Worm (Caenorhabditis elegans) whole organism, late embryonic: ENCODE measurements around the gene spe-18.

Experiments used
- C38D4.7 ChIP-seq: fragments of 200-800 bp; sonication (Bioruptor generic); optimal IDR thresholded peaks from 2 replicates; lab custom pipeline; 2018; ENCODE audit warnings: mild to moderate bottlenecking, missing genetic modification characterization, moderate library complexity, missing compliant biosample characterization
- F13H6.1 ChIP-seq: sonication (generic microtip); optimal IDR thresholded peaks from 2 replicates; lab custom pipeline; 2016; ENCODE audit warnings: missing genetic modification characterization, missing compliant biosample characterization
- Y22D7AL.16 ChIP-seq: sonication (generic microtip); optimal IDR thresholded peaks from 2 replicates; lab custom pipeline; 2016; ENCODE audit warnings: missing genetic modification characterization, missing compliant biosample characterization
- ceh-18 ChIP-seq: sonication (generic microtip); optimal IDR thresholded peaks from 2 replicates; lab custom pipeline; 2016; ENCODE audit warnings: missing genetic modification characterization, missing compliant biosample characterization
- ceh-19 ChIP-seq: fragments of 200-800 bp; sonication (Bioruptor generic); optimal IDR thresholded peaks from 2 replicates; lab custom pipeline; 2018; ENCODE audit warnings: mild to moderate bottlenecking, missing genetic modification characterization, missing compliant biosample characterization
- ceh-22 ChIP-seq: sonication (generic microtip); optimal IDR thresholded peaks from 2 replicates; lab custom pipeline; 2017; ENCODE audit warnings: missing biosample characterization, missing genetic modification characterization
- ceh-24 ChIP-seq: sonication (generic microtip); optimal IDR thresholded peaks from 2 replicates; lab custom pipeline; 2016; ENCODE audit warnings: mild to moderate bottlenecking, missing genetic modification characterization, missing compliant biosample characterization
- ceh-30 ChIP-seq: fragments of 150-350 bp; optimal IDR thresholded peaks from 2 replicates; lab custom pipeline; 2014; ENCODE audit warnings: missing biosample characterization, missing genetic modification characterization
- ceh-31 ChIP-seq: sonication (generic microtip); optimal IDR thresholded peaks from 2 replicates; lab custom pipeline; 2016; ENCODE audit warnings: missing genetic modification characterization, missing compliant biosample characterization
- ceh-45 ChIP-seq: fragments of 200-800 bp; sonication (Bioruptor generic); IDR thresholded peaks from 2 replicates; pipeline ENCODE4 v1.3.6; 2022; ENCODE audit warnings: missing genetic modification reagents, missing genetic modification characterization, missing compliant biosample characterization
- ceh-48 ChIP-seq: sonication (generic microtip); optimal IDR thresholded peaks from 2 replicates; lab custom pipeline; 2016; ENCODE audit warnings: missing genetic modification characterization, inconsistent platforms, missing compliant biosample characterization
- ceh-6 ChIP-seq: fragments of 200-800 bp; sonication (Bioruptor generic); optimal IDR thresholded peaks from 2 replicates; lab custom pipeline; 2018; ENCODE audit warnings: mild to moderate bottlenecking, missing genetic modification characterization, missing compliant biosample characterization
- dmd-4 ChIP-seq: sonication (generic microtip); optimal IDR thresholded peaks from 2 replicates; lab custom pipeline; 2016; ENCODE audit warnings: borderline replicate concordance, missing genetic modification characterization, missing compliant biosample characterization
- elt-2 ChIP-seq: sonication (generic microtip); optimal IDR thresholded peaks from 2 replicates; lab custom pipeline; 2016; ENCODE audit warnings: missing genetic modification reagents, missing genetic modification characterization, missing compliant biosample characterization
- elt-4 ChIP-seq: sonication (generic microtip); optimal IDR thresholded peaks from 2 replicates; lab custom pipeline; 2016; ENCODE audit warnings: missing genetic modification characterization, missing compliant biosample characterization
- ets-4 ChIP-seq: sonication (generic microtip); optimal IDR thresholded peaks from 2 replicates; lab custom pipeline; 2016; ENCODE audit warnings: missing genetic modification characterization, missing compliant biosample characterization
- eyg-1 ChIP-seq: sonication (generic microtip); optimal IDR thresholded peaks from 2 replicates; lab custom pipeline; 2016; ENCODE audit warnings: missing genotype, missing genetic modification characterization, missing compliant biosample characterization
- fkh-6 ChIP-seq: sonication (generic microtip); optimal IDR thresholded peaks from 2 replicates; lab custom pipeline; 2016; ENCODE audit warnings: missing genetic modification characterization, missing compliant biosample characterization
- hlh-15 ChIP-seq: sonication (generic microtip); optimal IDR thresholded peaks from 2 replicates; lab custom pipeline; 2016; ENCODE audit warnings: missing genetic modification characterization, missing compliant biosample characterization
- hlh-30 ChIP-seq: sonication (generic microtip); optimal IDR thresholded peaks from 2 replicates; lab custom pipeline; 2017; ENCODE audit warnings: antibody characterized with exemption, missing genetic modification characterization, missing compliant biosample characterization; ENCODE audit not compliant: insufficient read depth
- hlh-6 ChIP-seq: sonication (generic microtip); optimal IDR thresholded peaks from 2 replicates; lab custom pipeline; 2016; ENCODE audit warnings: missing genotype, missing genetic modification characterization, missing compliant biosample characterization
- hlh-8 ChIP-seq: sonication (generic microtip); optimal IDR thresholded peaks from 2 replicates; lab custom pipeline; 2016; ENCODE audit warnings: missing genotype, missing genetic modification characterization, missing compliant biosample characterization
- lin-11 ChIP-seq: fragments of 200-800 bp; sonication (Bioruptor generic); optimal IDR thresholded peaks from 2 replicates; lab custom pipeline; 2018; ENCODE audit warnings: mild to moderate bottlenecking, missing genetic modification characterization, missing compliant biosample characterization
- madf-2 ChIP-seq: sonication (generic microtip); optimal IDR thresholded peaks from 2 replicates; lab custom pipeline; 2017; ENCODE audit warnings: missing genetic modification characterization, missing compliant biosample characterization
- nfya-1 ChIP-seq: sonication (generic microtip); optimal IDR thresholded peaks from 2 replicates; lab custom pipeline; 2017; ENCODE audit warnings: missing genetic modification characterization, mild to moderate bottlenecking, missing compliant biosample characterization, antibody characterized with exemption, moderate library complexity
- nhr-11 ChIP-seq: fragments of 150-350 bp; optimal IDR thresholded peaks from 2 replicates; lab custom pipeline; 2014; ENCODE audit warnings: missing biosample characterization, missing genetic modification characterization
- nhr-232 ChIP-seq: sonication (generic microtip); optimal IDR thresholded peaks from 2 replicates; lab custom pipeline; 2016; ENCODE audit warnings: missing genetic modification characterization, missing compliant biosample characterization
- npax-4 ChIP-seq: sonication (generic microtip); optimal IDR thresholded peaks from 2 replicates; lab custom pipeline; 2016; ENCODE audit warnings: missing genetic modification characterization, missing compliant biosample characterization
- pag-3 ChIP-seq: sonication (generic microtip); optimal IDR thresholded peaks from 2 replicates; lab custom pipeline; 2016; ENCODE audit warnings: missing compliant biosample characterization, missing genetic modification characterization, borderline replicate concordance
- pax-1 ChIP-seq: fragments of 150-350 bp; optimal IDR thresholded peaks from 2 replicates; lab custom pipeline; 2014; ENCODE audit warnings: missing biosample characterization, missing genetic modification characterization
- pha-2 ChIP-seq: sonication (generic microtip); optimal IDR thresholded peaks from 2 replicates; lab custom pipeline; 2017; ENCODE audit warnings: mild to moderate bottlenecking, missing genetic modification characterization, missing compliant biosample characterization
- pros-1 ChIP-seq: fragments of 150-350 bp; optimal IDR thresholded peaks from 2 replicates; lab custom pipeline; 2014; ENCODE audit warnings: missing biosample characterization, missing genetic modification reagents, missing genetic modification characterization
- ref-2 ChIP-seq: sonication (generic microtip); optimal IDR thresholded peaks from 2 replicates; lab custom pipeline; 2016; ENCODE audit warnings: missing genetic modification characterization, missing compliant biosample characterization
- rnt-1 ChIP-seq: sonication (generic microtip); optimal IDR thresholded peaks from 2 replicates; lab custom pipeline; 2016; ENCODE audit warnings: missing genetic modification characterization, missing compliant biosample characterization
- sdc-2 ChIP-seq: sonication (generic microtip); optimal IDR thresholded peaks from 2 replicates; lab custom pipeline; 2016; ENCODE audit warnings: missing genotype, missing genetic modification characterization, missing compliant biosample characterization
- sox-4 ChIP-seq: sonication (generic microtip); optimal IDR thresholded peaks from 2 replicates; lab custom pipeline; 2017; ENCODE audit warnings: mild to moderate bottlenecking, missing genetic modification characterization, inconsistent platforms, missing compliant biosample characterization
- ttx-3 ChIP-seq: sonication (generic microtip); optimal IDR thresholded peaks from 2 replicates; lab custom pipeline; 2016; ENCODE audit warnings: missing genetic modification reagents, missing genetic modification characterization, missing compliant biosample characterization
- unc-3 ChIP-seq, 2 experiments: fragments of 200-800 bp in 1 of 2; sonication (Bioruptor generic) in 1 of 2; sonication (generic microtip) in 1 of 2; conservative IDR thresholded peaks in 1 of 2; optimal IDR thresholded peaks in 1 of 2; 2 replicates each; pipeline versions ENCODE4 v1.3.6 to Lab custom; 2016 to 2022; ENCODE audit warnings: missing compliant biosample characterization in 2 of 2, missing genetic modification characterization in 2 of 2, missing genetic modification reagents in 1 of 2
- unc-42 ChIP-seq: sonication (generic microtip); optimal IDR thresholded peaks from 2 replicates; lab custom pipeline; 2016; ENCODE audit warnings: missing genotype, missing genetic modification characterization, missing compliant biosample characterization
- unc-55 ChIP-seq: sonication (generic microtip); optimal IDR thresholded peaks from 2 replicates; lab custom pipeline; 2017; ENCODE audit warnings: missing biosample characterization, missing genetic modification reagents, missing genetic modification characterization
- unc-86 ChIP-seq: sonication (generic microtip); optimal IDR thresholded peaks from 2 replicates; lab custom pipeline; 2016; ENCODE audit warnings: missing genetic modification characterization, missing compliant biosample characterization
- ztf-16 ChIP-seq: sonication (generic microtip); optimal IDR thresholded peaks from 2 replicates; lab custom pipeline; 2017; ENCODE audit warnings: missing genetic modification characterization, missing compliant biosample characterization

spe-18 gene

DNA sequence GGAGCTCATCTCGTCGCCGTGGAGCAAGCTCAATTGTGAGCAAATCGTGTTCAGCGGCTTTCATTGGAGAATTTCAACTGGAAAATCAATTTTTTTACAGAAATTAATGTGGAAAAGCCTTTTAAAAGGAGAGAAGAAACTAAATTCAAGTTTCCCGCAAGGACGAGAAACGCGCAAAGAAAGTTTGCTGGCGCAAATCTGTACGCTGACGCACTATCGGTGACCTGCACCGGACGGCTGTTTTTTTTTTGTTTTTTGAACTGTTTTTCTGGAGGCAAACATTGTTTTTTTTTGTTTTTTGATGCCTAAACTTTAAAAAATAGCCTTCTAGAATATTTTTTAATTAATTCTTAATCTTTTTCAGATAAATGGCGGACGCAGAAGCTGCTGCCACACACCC is 3.8 kb upstream of the spe-18 start, which contains the start of the genes hpr-17 and F32A11.1:
Gene hpr-17, minus strand, starts transcription at position 77 of the 400 bp plus-strand sequence.
Gene F32A11.1, plus strand, starts transcription at position 359 of the 400 bp plus-strand sequence.
- peak; percentile 66 for TF ChIP-seq nfya-1 (tag; lab: Kevin White, UChicago)
- no peak for TF ChIP-seq ceh-48
- peak; percentile 13 for TF ChIP-seq ceh-31
- peak; percentile 18 for TF ChIP-seq elt-2
- peak; percentile 19 for TF ChIP-seq unc-55 (GFP tag; lab: Kevin White, UChicago)
- TF ChIP-seq nhr-232 (tag; lab: Kevin White, UChicago) = no peak
- TF ChIP-seq unc-42 = peak; percentile 40
- peak; percentile 26 for TF ChIP-seq ceh-18 (tag; lab: Kevin White, UChicago)
- TF ChIP-seq ref-2 (tag; lab: Kevin White, UChicago) = peak; percentile 40

DNA sequence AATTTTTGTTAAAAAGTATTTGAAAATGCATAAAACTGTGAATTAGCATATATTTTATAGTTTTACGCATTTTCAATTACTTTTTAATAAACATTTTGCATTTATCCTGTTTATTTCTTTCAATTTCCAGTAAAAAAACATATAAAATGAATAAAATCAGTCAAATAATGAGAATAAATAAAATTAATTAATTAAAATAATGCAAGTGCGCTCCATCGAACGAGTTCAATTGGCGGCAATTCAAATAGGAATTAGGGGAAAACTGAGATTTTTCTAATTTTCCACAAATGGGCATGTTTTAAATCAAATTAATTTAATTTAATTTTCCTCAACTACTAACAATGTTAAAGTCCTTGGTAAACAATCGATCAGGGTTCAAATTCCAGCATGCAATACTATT is 2.9 kb upstream of the spe-18 start:
- TF ChIP-seq npax-4 (tag; lab: Kevin White, UChicago) = no peak
- no peak for TF ChIP-seq Y22D7AL.16 (tag; lab: Kevin White, UChicago)
- no peak for TF ChIP-seq ttx-3 (tag; lab: Kevin White, UChicago)
- TF ChIP-seq ceh-24 = no peak
- TF ChIP-seq dmd-4 (tag; lab: Kevin White, UChicago) = no peak
- no peak for TF ChIP-seq hlh-15 (tag; lab: Kevin White, UChicago)
- no peak for TF ChIP-seq unc-42
- no peak for TF ChIP-seq hlh-8 (tag; lab: Kevin White, UChicago)
- TF ChIP-seq ets-4 (tag; lab: Kevin White, UChicago) = no peak
- no peak for TF ChIP-seq ceh-22 (tag; lab: Kevin White, UChicago)
- TF ChIP-seq ceh-6 = no peak
- no peak for TF ChIP-seq pag-3 (tag; lab: Kevin White, UChicago)

DNA sequence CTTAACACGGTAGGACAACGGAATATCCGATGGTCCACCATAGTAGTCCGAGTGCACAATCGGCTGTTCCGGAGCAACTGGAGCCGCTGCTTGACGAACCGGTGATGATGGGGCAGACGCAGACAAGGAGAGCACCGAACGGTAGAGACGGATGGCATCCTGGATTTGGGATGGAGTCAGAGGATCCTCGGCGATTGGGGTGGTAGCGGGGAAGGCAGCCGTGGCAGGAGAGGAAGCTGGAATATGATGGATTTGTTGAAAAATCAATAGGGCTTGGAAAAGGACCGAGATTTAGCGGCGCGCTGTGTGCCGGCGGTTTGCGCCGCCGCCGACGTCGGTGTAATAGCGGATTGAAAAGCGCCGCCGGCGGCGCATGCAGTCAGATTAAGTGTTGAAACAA is 790 bp downstream of the spe-18 start:
- TF ChIP-seq elt-4 (tag; lab: Kevin White, UChicago) (peak; percentile 64), sdc-2 (tag; lab: Kevin White, UChicago) (no peak)

DNA sequence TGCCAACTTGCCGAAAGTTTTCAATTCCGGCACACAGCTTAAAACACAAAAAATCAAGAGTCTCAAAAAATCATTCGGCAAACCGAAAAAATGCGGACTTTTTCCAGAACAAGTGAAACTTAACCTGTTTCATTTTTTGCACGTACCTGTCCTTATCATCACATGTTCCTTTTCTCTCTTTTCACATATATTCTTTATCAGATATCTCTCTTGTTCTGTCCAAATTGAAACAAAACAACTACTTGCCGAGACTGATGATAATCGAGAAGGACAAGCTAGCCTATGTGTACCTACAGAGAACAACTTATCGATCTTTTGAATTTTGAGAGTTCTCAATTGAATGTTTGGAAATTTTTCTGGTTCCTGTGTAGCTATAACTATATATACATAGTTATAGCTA is 3.2 kb downstream of the spe-18 start:
- no peak for TF ChIP-seq ceh-45
- no peak for TF ChIP-seq unc-86 (tag; lab: Kevin White, UChicago)
- no peak for TF ChIP-seq C38D4.7
- no peak for TF ChIP-seq hlh-30 (tag; lab: Kevin White, UChicago)

DNA sequence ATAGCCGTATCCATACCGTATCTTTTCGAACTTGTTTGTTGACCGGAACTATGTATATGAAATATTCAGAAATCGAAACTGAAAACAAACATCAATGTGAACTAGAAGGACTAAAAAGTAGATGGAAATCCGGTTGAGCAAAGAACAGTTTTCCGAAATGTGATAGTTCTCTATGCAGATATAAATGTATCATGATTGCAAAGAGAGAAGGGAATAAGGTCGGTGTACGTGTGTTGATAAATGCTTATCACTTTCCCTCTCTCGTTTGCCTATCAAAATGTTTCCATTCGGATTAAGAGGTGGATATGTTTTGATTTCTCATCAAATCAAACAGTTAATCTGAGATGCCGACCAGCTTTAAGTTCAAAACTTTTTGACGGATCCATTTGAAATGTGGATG is 5.0 kb downstream of the spe-18 start:
- TF ChIP-seq ets-4 (tag; lab: Kevin White, UChicago) (no peak), pha-2 (tag; lab: Kevin White, UChicago) (no peak), lin-11 (tag; lab: Kevin White, UChicago) (no peak), sdc-2 (tag; lab: Kevin White, UChicago) (no peak), nhr-11 (tag; lab: Kevin White, UChicago) (no peak), ztf-16 (tag; lab: Kevin White, UChicago) (no peak), hlh-6 (no peak), nfya-1 (tag; lab: Kevin White, UChicago) (no peak)

DNA sequence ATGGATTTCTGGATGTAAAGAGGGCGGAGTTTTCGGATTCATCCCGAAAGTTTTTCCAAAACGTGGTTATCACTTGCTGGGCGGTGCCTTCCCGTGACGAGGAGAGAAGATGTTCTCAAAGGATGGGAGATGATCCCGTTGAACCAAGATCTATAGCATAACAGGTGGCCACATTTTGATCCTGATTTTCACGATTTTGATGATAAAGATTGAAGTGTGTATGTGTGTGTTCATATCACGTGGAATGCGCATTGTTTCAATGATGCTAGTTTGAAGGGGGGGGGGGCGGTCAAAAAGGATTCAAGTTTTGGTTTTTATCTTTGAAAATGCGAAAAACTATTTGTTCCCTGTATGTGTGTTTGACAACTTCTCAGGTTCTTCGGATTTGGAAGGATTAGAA is 8.0 kb downstream of the spe-18 start, which contains the start of gene mltn-1:
Gene mltn-1, minus strand, starts transcription at position 22 of the 400 bp plus-strand sequence.
- TF ChIP-seq pros-1 (tag; lab: Kevin White, UChicago) (no peak), ceh-30 (tag; lab: Kevin White, UChicago) (no peak), F13H6.1 (tag; lab: Kevin White, UChicago) (no peak), ceh-6 (no peak), pax-1 (tag; lab: Kevin White, UChicago) (no peak), hlh-6 (no peak), ceh-19 (GFP tag; lab: Kevin White, UChicago) (no peak), sox-4 (tag; lab: Kevin White, UChicago) (no peak), fkh-6 (tag; lab: Kevin White, UChicago) (no peak), unc-3 (GFP tag; conservative IDR thresholded peaks at IDR 0.05; lab: Robert Waterston, UW) (no peak), unc-3 (tag; optimal IDR thresholded peaks at IDR 0.05; lab: Kevin White, UChicago) (no peak), eyg-1 (tag; lab: Kevin White, UChicago) (no peak), rnt-1 (tag; lab: Kevin White, UChicago) (no peak), madf-2 (tag; lab: Kevin White, UChicago) (no peak)
- TF ChIP-seq, all 69 proteins: peak for 0
